Worm (Caenorhabditis elegans) whole organism, young adult: ENCODE data around the gene F17C11.26.

ENCODE experiments used
- B0019.2 ChIP-seq: fragments of 200-800 bp; sonication (Bioruptor generic); conservative IDR thresholded peaks from 2 replicates; pipeline ENCODE4 v1.3.6; 2022; ENCODE audit warnings: missing genetic modification reagents, missing genetic modification characterization, missing compliant biosample characterization
- B0261.1 ChIP-seq: sonication (generic microtip); optimal IDR thresholded peaks from 2 replicates; lab custom pipeline; 2016; ENCODE audit warnings: mild to moderate bottlenecking, missing genetic modification characterization, moderate library complexity, missing compliant biosample characterization
- B0336.3 ChIP-seq: fragments of 200-800 bp; sonication (Bioruptor generic); IDR thresholded peaks from 2 replicates; pipeline ENCODE4 v1.3.6; 2022; ENCODE audit warnings: missing genetic modification characterization, missing compliant biosample characterization
- C06A6.2 ChIP-seq: fragments of 200-800 bp; sonication (Bioruptor generic); conservative IDR thresholded peaks from 2 replicates; pipeline ENCODE4 v1.3.6; 2022; ENCODE audit warnings: missing genetic modification characterization, missing compliant biosample characterization
- C17E4.6 ChIP-seq: fragments of 200-800 bp; sonication (Bioruptor generic); IDR thresholded peaks from 2 replicates; pipeline ENCODE4 v1.3.6; 2022; ENCODE audit warnings: missing genetic modification reagents, missing genetic modification characterization, missing compliant biosample characterization
- F10E7.11 ChIP-seq: sonication (generic microtip); optimal IDR thresholded peaks from 2 replicates; lab custom pipeline; 2017; ENCODE audit warnings: mild to moderate bottlenecking, missing genetic modification characterization, moderate library complexity, missing compliant biosample characterization
- F22D6.2 ChIP-seq: sonication (generic microtip); optimal IDR thresholded peaks from 2 replicates; lab custom pipeline; 2016; ENCODE audit warnings: mild to moderate bottlenecking, missing genetic modification characterization, missing compliant biosample characterization
- F37B4.10 ChIP-seq: fragments of 200-800 bp; sonication (Bioruptor generic); IDR thresholded peaks from 2 replicates; pipeline ENCODE4 v1.3.6; 2022; ENCODE audit warnings: missing genetic modification characterization, missing compliant biosample characterization
- F49E8.2 ChIP-seq: sonication (generic microtip); optimal IDR thresholded peaks from 3 replicates; lab custom pipeline; 2017; ENCODE audit warnings: missing genetic modification characterization, mild to moderate bottlenecking, missing compliant biosample characterization, antibody characterized with exemption, moderate library complexity; ENCODE audit not compliant: insufficient read depth
- F52B5.7 ChIP-seq: sonication (generic microtip); optimal IDR thresholded peaks from 2 replicates; lab custom pipeline; 2016; ENCODE audit warnings: mild to moderate bottlenecking, missing genetic modification characterization, missing compliant biosample characterization
- F57C9.4 ChIP-seq: sonication (generic microtip); optimal IDR thresholded peaks from 2 replicates; lab custom pipeline; 2017; ENCODE audit warnings: mild to moderate bottlenecking, missing genetic modification characterization, missing compliant biosample characterization
- Y53F4B.3 ChIP-seq: fragments of 200-800 bp; sonication (Bioruptor generic); IDR thresholded peaks from 2 replicates; pipeline ENCODE4 v1.3.6; 2022; ENCODE audit warnings: missing genetic modification reagents, missing genetic modification characterization, missing compliant biosample characterization
- Y56A3A.18 ChIP-seq: fragments of 200-800 bp; sonication (Bioruptor generic); IDR thresholded peaks from 2 replicates; pipeline ENCODE4 v1.3.6; 2022; ENCODE audit warnings: missing genetic modification reagents, missing genetic modification characterization, missing compliant biosample characterization
- ZK185.1 ChIP-seq: sonication (generic microtip); optimal IDR thresholded peaks from 2 replicates; lab custom pipeline; 2016; ENCODE audit warnings: mild to moderate bottlenecking, missing genetic modification characterization, missing compliant biosample characterization; ENCODE audit not compliant: poor library complexity, severe bottlenecking
- ama-1 ChIP-seq, 3 experiments: fragments of 150-350 bp in 1 of 3; sonication (generic microtip) in 2 of 3; optimal IDR thresholded peaks; 2 replicates each; lab custom pipeline; 2014 to 2018; ENCODE audit warnings: missing biosample characterization in 2 of 3, missing genetic modification characterization in 2 of 3, missing genetic modification reagents in 2 of 3
- atf-7 ChIP-seq: sonication (generic microtip); optimal IDR thresholded peaks from 2 replicates; lab custom pipeline; 2017; ENCODE audit warnings: mild to moderate bottlenecking, missing genetic modification characterization, missing compliant biosample characterization
- attf-3 ChIP-seq: fragments of 200-800 bp; sonication (Bioruptor generic); conservative IDR thresholded peaks from 2 replicates; pipeline ENCODE4 v1.3.6; 2022; ENCODE audit warnings: missing genetic modification reagents, missing genetic modification characterization, missing compliant biosample characterization
- attf-5 ChIP-seq: fragments of 200-800 bp; sonication (Bioruptor generic); optimal IDR thresholded peaks from 2 replicates; lab custom pipeline; 2018; ENCODE audit warnings: mild to moderate bottlenecking, missing genetic modification characterization, missing compliant biosample characterization
- ccch-3 ChIP-seq: fragments of 200-800 bp; sonication (Bioruptor generic); optimal IDR thresholded peaks from 2 replicates; lab custom pipeline; 2018; ENCODE audit warnings: mild to moderate bottlenecking, missing genetic modification characterization, missing compliant biosample characterization
- cebp-1 ChIP-seq, 2 experiments: fragments of 200-800 bp in 1 of 2; sonication (Bioruptor generic) in 1 of 2; sonication (generic microtip) in 1 of 2; IDR thresholded peaks in 1 of 2; optimal IDR thresholded peaks in 1 of 2; 2 replicates each; pipeline versions ENCODE4 v1.3.6 to Lab custom; 2017 to 2022; ENCODE audit warnings: missing compliant biosample characterization in 2 of 2, missing genetic modification characterization in 2 of 2, mild to moderate bottlenecking in 1 of 2, missing genetic modification reagents in 1 of 2, moderate library complexity in 1 of 2
- ceh-27 ChIP-seq: fragments of 200-800 bp; sonication (Bioruptor generic); optimal IDR thresholded peaks from 2 replicates; lab custom pipeline; 2018; ENCODE audit warnings: mild to moderate bottlenecking, missing genetic modification characterization, moderate library complexity, missing compliant biosample characterization
- ceh-91 ChIP-seq: fragments of 200-800 bp; sonication (Bioruptor generic); IDR thresholded peaks from 2 replicates; pipeline ENCODE4 v1.3.6; 2022; ENCODE audit warnings: missing genetic modification reagents, missing genetic modification characterization, missing compliant biosample characterization
- chd-7 ChIP-seq: sonication (generic microtip); optimal IDR thresholded peaks from 2 replicates; lab custom pipeline; 2016; ENCODE audit warnings: mild to moderate bottlenecking, missing genetic modification characterization, moderate library complexity, missing compliant biosample characterization
- dox-1 ChIP-seq: fragments of 200-800 bp; sonication (Bioruptor generic); IDR thresholded peaks from 2 replicates; pipeline ENCODE4 v1.3.6; 2022; ENCODE audit warnings: missing genetic modification reagents, missing genetic modification characterization, missing compliant biosample characterization
- ekl-4 ChIP-seq: fragments of 200-800 bp; sonication (Bioruptor generic); IDR thresholded peaks from 2 replicates; pipeline ENCODE4 v1.3.6; 2022; ENCODE audit warnings: missing genetic modification reagents, missing genetic modification characterization, missing compliant biosample characterization
- ets-4 ChIP-seq: fragments of 200-800 bp; sonication (Bioruptor generic); optimal IDR thresholded peaks from 2 replicates; lab custom pipeline; 2018; ENCODE audit warnings: mild to moderate bottlenecking, missing genetic modification characterization, missing compliant biosample characterization
- let-526 ChIP-seq: fragments of 200-800 bp; sonication (Bioruptor generic); IDR thresholded peaks from 2 replicates; pipeline ENCODE4 v1.3.6; 2022; ENCODE audit warnings: missing genetic modification reagents, missing genetic modification characterization, missing compliant biosample characterization
- lin-54 ChIP-seq: fragments of 200-800 bp; sonication (Bioruptor generic); optimal IDR thresholded peaks from 2 replicates; lab custom pipeline; 2018; ENCODE audit warnings: mild to moderate bottlenecking, missing genetic modification characterization, missing compliant biosample characterization
- madf-10 ChIP-seq: sonication (generic microtip); optimal IDR thresholded peaks from 2 replicates; lab custom pipeline; 2016; ENCODE audit warnings: mild to moderate bottlenecking, missing genetic modification characterization, missing compliant biosample characterization
- madf-3 ChIP-seq: fragments of 200-800 bp; sonication (Bioruptor generic); IDR thresholded peaks from 2 replicates; pipeline ENCODE4 v1.3.6; 2022; ENCODE audit warnings: missing genetic modification reagents, missing genetic modification characterization, missing compliant biosample characterization
- nhr-120 ChIP-seq: fragments of 200-800 bp; sonication (Bioruptor generic); IDR thresholded peaks from 2 replicates; pipeline ENCODE4 v1.3.6; 2022; ENCODE audit warnings: missing genetic modification characterization, missing compliant biosample characterization
- nhr-80 ChIP-seq: sonication (generic microtip); optimal IDR thresholded peaks from 2 replicates; lab custom pipeline; 2016; ENCODE audit warnings: missing genetic modification characterization, missing compliant biosample characterization
- rec-8 ChIP-seq, 2 experiments: sonication (generic microtip); optimal IDR thresholded peaks; 2 replicates each; lab custom pipeline; 2016; ENCODE audit warnings: mild to moderate bottlenecking in 2 of 2, missing genetic modification characterization in 2 of 2, missing genetic modification reagents in 2 of 2, missing genotype in 2 of 2, missing biosample characterization in 1 of 2, missing compliant biosample characterization in 1 of 2, moderate library complexity in 1 of 2
- repo-1 ChIP-seq: sonication (generic microtip); optimal IDR thresholded peaks from 2 replicates; lab custom pipeline; 2017; ENCODE audit warnings: mild to moderate bottlenecking, missing genetic modification characterization, missing compliant biosample characterization
- sea-2 ChIP-seq: fragments of 200-800 bp; sonication (Bioruptor generic); IDR thresholded peaks from 2 replicates; pipeline ENCODE4 v1.3.6; 2022; ENCODE audit warnings: missing genetic modification characterization, missing compliant biosample characterization
- snpc-1.3 ChIP-seq: sonication (generic microtip); optimal IDR thresholded peaks from 2 replicates; lab custom pipeline; 2017; ENCODE audit warnings: missing genetic modification characterization, mild to moderate bottlenecking, missing compliant biosample characterization, antibody characterized with exemption, moderate library complexity, missing genotype, missing genetic modification reagents; ENCODE audit not compliant: insufficient read depth
- snpc-4 ChIP-seq, 5 experiments: fragments of 150-350 bp in 1 of 5; sonication (generic microtip) in 4 of 5; optimal IDR thresholded peaks; 2 replicates each; lab custom pipeline; 2014 to 2018; ENCODE audit warnings: missing genetic modification characterization in 5 of 5, missing biosample characterization in 3 of 5, antibody characterized with exemption in 2 of 5, mild to moderate bottlenecking in 2 of 5, missing compliant biosample characterization in 2 of 5, missing genotype in 2 of 5, moderate library complexity in 2 of 5, missing genetic modification reagents in 1 of 5
- tbx-9 ChIP-seq: sonication (generic microtip); optimal IDR thresholded peaks from 2 replicates; lab custom pipeline; 2016; ENCODE audit warnings: borderline replicate concordance, missing genetic modification characterization, inconsistent platforms, missing compliant biosample characterization
- tlf-1 ChIP-seq: fragments of 200-800 bp; sonication (Bioruptor generic); optimal IDR thresholded peaks from 2 replicates; lab custom pipeline; 2018; ENCODE audit warnings: mild to moderate bottlenecking, missing genetic modification characterization, missing compliant biosample characterization
- ztf-18 ChIP-seq: sonication (generic microtip); optimal IDR thresholded peaks from 2 replicates; lab custom pipeline; 2016; ENCODE audit warnings: missing genotype, mild to moderate bottlenecking, missing genetic modification characterization, missing compliant biosample characterization

F17C11.26 gene

DNA sequence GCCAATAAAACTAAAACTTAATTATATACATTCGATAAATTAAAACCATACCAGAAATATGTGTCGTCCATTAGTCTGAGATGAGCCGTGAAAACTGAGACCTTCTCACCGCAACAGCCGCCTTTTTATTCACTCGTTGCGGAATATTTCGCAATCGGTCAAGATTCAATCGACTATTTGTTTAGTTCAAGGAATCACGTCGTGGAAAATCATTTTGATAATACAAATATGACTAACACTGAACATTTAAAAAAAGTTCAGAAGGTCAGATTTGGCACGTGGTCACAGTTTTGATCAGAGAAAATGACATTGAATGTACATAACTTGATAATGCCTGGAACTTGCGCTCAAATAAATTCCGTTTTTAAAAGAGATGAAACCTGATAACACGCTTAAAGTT is 2.5 kb upstream of the F17C11.26 start, which contains the start of gene F17C11.11:
Gene F17C11.11 (minus strand): TSS at position 79 of the 400 bp plus-strand sequence.
- TF ChIP-seq rec-8 (tag; optimal IDR thresholded peaks at IDR 0.05; lab: Kevin White, UChicago) (no peak), nhr-80 (tag; lab: Kevin White, UChicago) (peak; percentile 80), snpc-1.3 (no peak), B0336.3 (GFP tag; lab: Robert Waterston, UW) (0 out of 2 replicates have a peak, but pooled peaks have one; percentile 19), F49E8.2 (tag; lab: Kevin White, UChicago) (no peak), chd-7 (tag; lab: Kevin White, UChicago) (peak; percentile 20), cebp-1 (GFP tag; IDR thresholded peaks at IDR 0.05; lab: Robert Waterston, UW) (peak; percentile 95), cebp-1 (tag; optimal IDR thresholded peaks at IDR 0.05; lab: Kevin White, UChicago) (peak; percentile 99), ZK185.1 (tag; lab: Kevin White, UChicago) (peak; percentile 22)

DNA sequence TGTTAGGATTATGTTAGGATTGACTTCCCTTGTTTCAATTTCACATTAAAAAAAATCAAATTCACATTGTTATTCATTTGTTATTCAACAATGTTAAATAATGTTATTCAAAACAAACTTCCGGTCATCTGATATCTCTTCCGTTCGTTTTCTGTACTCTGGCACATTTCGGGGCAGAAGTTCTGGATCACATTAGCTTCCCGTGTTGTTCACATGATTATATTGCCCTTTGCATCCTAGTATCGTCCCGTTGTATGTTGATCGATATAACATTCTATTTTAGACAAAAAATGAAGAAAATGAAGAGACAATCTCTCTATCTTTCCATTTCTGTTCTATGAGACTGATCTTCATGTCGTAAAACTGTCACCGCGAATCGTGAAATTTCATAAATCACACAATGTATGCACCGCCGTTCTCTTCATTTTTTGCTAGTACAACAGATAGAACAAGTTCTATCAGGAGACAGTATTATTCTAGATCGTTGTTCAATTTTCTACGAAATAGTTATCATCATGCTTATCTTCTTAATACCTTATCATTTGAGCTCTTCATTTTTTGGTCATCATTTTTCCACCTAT is 1.2 kb upstream of the F17C11.26 start:
- TF ChIP-seq F10E7.11 (tag; lab: Kevin White, UChicago), result no peak
- no peak for TF ChIP-seq C06A6.2 (GFP tag; lab: Robert Waterston, UW)
- TF ChIP-seq sea-2 (GFP tag; lab: Robert Waterston, UW), result no peak
- no peak for TF ChIP-seq snpc-1.3
- TF ChIP-seq ccch-3 (GFP tag; lab: Kevin White, UChicago), result no peak
- TF ChIP-seq nhr-120 (GFP tag; lab: Robert Waterston, UW), result no peak
- TF ChIP-seq attf-3, result no peak
- no peak for TF ChIP-seq F49E8.2 (tag; lab: Kevin White, UChicago)
- TF ChIP-seq F57C9.4 (tag; lab: Kevin White, UChicago), result no peak
- TF ChIP-seq lin-54 (GFP tag; lab: Kevin White, UChicago), result no peak
- no peak for TF ChIP-seq F22D6.2 (tag; lab: Kevin White, UChicago)
- no peak for TF ChIP-seq ceh-91 (GFP tag; lab: Robert Waterston, UW)
- TF ChIP-seq madf-10 (tag; lab: Kevin White, UChicago), result no peak
- TF ChIP-seq tbx-9 (tag; lab: Kevin White, UChicago), result no peak

DNA sequence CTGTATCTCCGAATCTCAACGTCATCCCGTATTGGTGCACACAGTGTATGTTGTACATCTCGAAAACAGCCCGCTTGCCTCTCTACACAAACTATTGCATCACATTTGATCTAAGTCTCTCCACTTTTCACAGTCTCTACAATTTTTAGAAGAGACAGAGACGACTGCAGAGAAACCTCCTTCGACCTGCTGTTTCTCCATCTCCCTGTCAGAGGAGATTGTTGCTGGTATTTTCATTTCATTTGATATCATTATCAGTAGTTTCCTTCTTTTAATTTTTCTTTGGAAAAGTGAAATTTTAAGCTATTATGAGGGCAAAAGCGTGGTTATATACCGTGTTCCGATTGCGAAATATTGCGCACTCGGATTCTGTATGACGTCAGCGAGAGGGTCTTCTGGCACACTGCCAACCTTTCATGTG is 669 bp upstream of the F17C11.26 start:
- TF ChIP-seq ccch-3 (GFP tag; lab: Kevin White, UChicago), result no peak
- TF ChIP-seq ZK185.1 (tag; lab: Kevin White, UChicago), result peak; percentile 52
- TF ChIP-seq Y56A3A.18 (GFP tag; lab: Robert Waterston, UW), result no peak
- TF ChIP-seq ets-4 (GFP tag; lab: Kevin White, UChicago), result no peak
- no peak for TF ChIP-seq C17E4.6 (GFP tag; lab: Robert Waterston, UW)
- no peak for TF ChIP-seq madf-3 (GFP tag; lab: Robert Waterston, UW)
- TF ChIP-seq let-526 (GFP tag; lab: Robert Waterston, UW), result 0 out of 2 replicates have a peak, but pooled peaks have one; percentile 5
- peak; percentile 52 for TF ChIP-seq ceh-27
- peak; percentile 94 for TF ChIP-seq atf-7
- no peak for TF ChIP-seq repo-1 (tag; lab: Kevin White, UChicago)
- no peak for TF ChIP-seq F37B4.10
- TF ChIP-seq ekl-4 (GFP tag; lab: Robert Waterston, UW), result no peak
- TF ChIP-seq attf-5 (GFP tag; lab: Kevin White, UChicago), result peak; percentile 73
- no peak for TF ChIP-seq B0019.2 (GFP tag; lab: Robert Waterston, UW)
- no peak for TF ChIP-seq snpc-4 (GFP tag; optimal IDR thresholded peaks at IDR 0.05; lab: Kevin White, UChicago)
- TF ChIP-seq snpc-4 (tag; optimal IDR thresholded peaks at IDR 0.05; lab: Kevin White, UChicago), result peak in 2 of 4 experiments; percentile 31 to 51
- no peak for TF ChIP-seq ceh-91 (GFP tag; lab: Robert Waterston, UW)
- TF ChIP-seq B0336.3 (GFP tag; lab: Robert Waterston, UW), result peak; percentile 87
- TF ChIP-seq dox-1, result peak; percentile 62
- TF ChIP-seq F49E8.2 (tag; lab: Kevin White, UChicago), result no peak
- TF ChIP-seq F52B5.7, result no peak
- peak; percentile 41 for TF ChIP-seq ama-1 (optimal IDR thresholded peaks at IDR 0.05; lab: Kevin White, UChicago)
- no peak for TF ChIP-seq ama-1 (GFP tag; optimal IDR thresholded peaks at IDR 0.05; lab: Kevin White, UChicago)
- TF ChIP-seq Y53F4B.3 (GFP tag; lab: Robert Waterston, UW), result no peak
- no peak for TF ChIP-seq B0261.1 (tag; lab: Kevin White, UChicago)
- peak; percentile 42 for TF ChIP-seq tlf-1
- peak; percentile 95 for TF ChIP-seq cebp-1 (GFP tag; IDR thresholded peaks at IDR 0.05; lab: Robert Waterston, UW)
- peak; percentile 99 for TF ChIP-seq cebp-1 (tag; optimal IDR thresholded peaks at IDR 0.05; lab: Kevin White, UChicago)
- TF ChIP-seq nhr-120 (GFP tag; lab: Robert Waterston, UW), result no peak
- no peak for TF ChIP-seq ztf-18 (tag; lab: Kevin White, UChicago)
